Fruit fly (Drosophila melanogaster) whole organism, embryonic: ENCODE measurements around the gene CG31661.

Experiments used
- Awh ChIP-seq: fragments of 200-800 bp; sonication (Bioruptor generic); IDR thresholded peaks from 2 replicates; pipeline ENCODE4, ENCODE4 v1.3.6; 2022; ENCODE audit warnings: missing biosample characterization, missing genetic modification characterization
- CG12071 ChIP-seq: fragments of 200-800 bp; sonication (Bioruptor generic); optimal IDR thresholded peaks from 3 replicates; lab custom pipeline; 2018; ENCODE audit warnings: missing biosample characterization, mild to moderate bottlenecking, missing genetic modification characterization
- CG12236 ChIP-seq: fragments of 200-800 bp; sonication (Bioruptor generic); optimal IDR thresholded peaks from 2 replicates; lab custom pipeline; 2016; ENCODE audit warnings: missing biosample characterization, missing genetic modification characterization
- CG12769 ChIP-seq: fragments of 200-800 bp; sonication (Bioruptor generic); optimal IDR thresholded peaks from 2 replicates; lab custom pipeline; 2019; ENCODE audit warnings: missing biosample characterization, mild to moderate bottlenecking, missing genetic modification characterization, moderate library complexity
- CG14441 ChIP-seq: fragments of 200-800 bp; sonication (Bioruptor generic); IDR thresholded peaks from 2 replicates; pipeline ENCODE4 v1.3.6; 2022; ENCODE audit warnings: missing biosample characterization, missing genetic modification characterization
- CG15514 ChIP-seq: fragments of 200-800 bp; sonication (Bioruptor generic); optimal IDR thresholded peaks from 3 replicates; lab custom pipeline; 2017; ENCODE audit warnings: missing biosample characterization, missing genetic modification characterization, mild to moderate bottlenecking, moderate library complexity, missing genetic modification reagents
- CG16779 ChIP-seq: fragments of 200-800 bp; sonication (Bioruptor generic); IDR thresholded peaks from 2 replicates; pipeline ENCODE4 v1.3.6; 2022; ENCODE audit warnings: missing biosample characterization, missing genetic modification characterization
- CG17802 ChIP-seq: fragments of 200-800 bp; sonication (Bioruptor generic); optimal IDR thresholded peaks from 2 replicates; lab custom pipeline; 2018; ENCODE audit warnings: missing biosample characterization, mild to moderate bottlenecking, missing genetic modification characterization, moderate library complexity
- CG18619 ChIP-seq: fragments of 200-800 bp; sonication (Bioruptor generic); optimal IDR thresholded peaks from 3 replicates; lab custom pipeline; 2017; ENCODE audit warnings: missing biosample characterization, mild to moderate bottlenecking, missing genetic modification characterization
- CG4424 ChIP-seq: fragments of 200-800 bp; sonication (Bioruptor generic); optimal IDR thresholded peaks from 3 replicates; lab custom pipeline; 2016; ENCODE audit warnings: missing biosample characterization, missing genetic modification characterization
- CG6765 ChIP-seq: fragments of 200-800 bp; sonication (Bioruptor generic); optimal IDR thresholded peaks from 3 replicates; lab custom pipeline; 2017; ENCODE audit warnings: missing biosample characterization, mild to moderate bottlenecking, missing genetic modification characterization
- CG7556 ChIP-seq: fragments of 200-800 bp; sonication (Bioruptor generic); optimal IDR thresholded peaks from 2 replicates; lab custom pipeline; 2017; ENCODE audit warnings: missing biosample characterization, mild to moderate bottlenecking, missing genetic modification characterization
- CG7745 ChIP-seq: fragments of 200-800 bp; sonication (Bioruptor generic); optimal IDR thresholded peaks from 2 replicates; lab custom pipeline; 2018; ENCODE audit warnings: missing biosample characterization, mild to moderate bottlenecking, missing genetic modification characterization, moderate library complexity
- CG7839 ChIP-seq: fragments of 200-800 bp; sonication (Bioruptor generic); optimal IDR thresholded peaks from 3 replicates; lab custom pipeline; 2018; ENCODE audit warnings: missing biosample characterization, mild to moderate bottlenecking, missing genetic modification characterization, moderate library complexity
- CG8924 ChIP-seq: fragments of 200-800 bp; optimal IDR thresholded peaks from 3 replicates; lab custom pipeline; 2019; ENCODE audit warnings: missing biosample characterization, mild to moderate bottlenecking, missing genetic modification characterization, moderate library complexity
- CG8944 ChIP-seq: fragments of 200-800 bp; sonication (Bioruptor generic); optimal IDR thresholded peaks from 3 replicates; lab custom pipeline; 2016; ENCODE audit warnings: missing biosample characterization, missing genetic modification characterization
- CG9609 ChIP-seq: fragments of 200-800 bp; sonication (Bioruptor generic); optimal IDR thresholded peaks from 3 replicates; lab custom pipeline; 2016; ENCODE audit warnings: missing biosample characterization, missing genetic modification characterization
- Gsc ChIP-seq: fragments of 200-800 bp; sonication (Bioruptor generic); IDR thresholded peaks from 2 replicates; pipeline ENCODE4 v1.3.6; 2022; ENCODE audit warnings: missing biosample characterization, missing genetic modification characterization
- Gug ChIP-seq: fragments of 200-800 bp; sonication (Bioruptor generic); IDR thresholded peaks from 4 replicates; pipeline ENCODE4 v1.3.6; 2022; ENCODE audit warnings: missing biosample characterization, missing genetic modification characterization
- HLH54F ChIP-seq: fragments of 200-800 bp; sonication (Bioruptor generic); optimal IDR thresholded peaks from 3 replicates; lab custom pipeline; 2016; ENCODE audit warnings: missing biosample characterization, missing genetic modification characterization
- Hr78 ChIP-seq, 2 experiments: fragments of 200-800 bp in 1 of 2; fragments of >200 bp in 1 of 2; sonication (Bioruptor generic) in 1 of 2; optimal IDR thresholded peaks; 2 replicates each; lab custom pipeline; 2017 to 2019; ENCODE audit warnings: missing biosample characterization in 2 of 2, missing genetic modification characterization in 2 of 2, mild to moderate bottlenecking in 1 of 2, moderate library complexity in 1 of 2
- NfI ChIP-seq: fragments of 200-800 bp; sonication (Bioruptor generic); optimal IDR thresholded peaks from 3 replicates; lab custom pipeline; 2018; ENCODE audit warnings: missing biosample characterization, mild to moderate bottlenecking, missing genetic modification characterization, moderate library complexity
- Optix ChIP-seq: fragments of 200-800 bp; sonication (Bioruptor generic); IDR thresholded peaks from 3 replicates; pipeline ENCODE4 v1.3.6; 2022; ENCODE audit warnings: missing biosample characterization, missing genetic modification characterization
- Ptx1 ChIP-seq: fragments of 200-800 bp; sonication (Bioruptor generic); IDR thresholded peaks from 2 replicates; pipeline ENCODE4 v1.3.6; 2022; ENCODE audit warnings: missing biosample characterization, missing genetic modification characterization
- Rx ChIP-seq: fragments of 200-800 bp; sonication (Bioruptor generic); IDR thresholded peaks from 2 replicates; pipeline ENCODE4 v1.3.6; 2022; ENCODE audit warnings: missing biosample characterization, missing genetic modification characterization
- Scr ChIP-seq: fragments of 200-800 bp; sonication (Bioruptor generic); IDR thresholded peaks from 2 replicates; pipeline ENCODE4 v1.3.6; 2022; ENCODE audit warnings: missing biosample characterization, missing genetic modification characterization; ENCODE audit not compliant: partially characterized antibody
- Sox100B ChIP-seq: fragments of 200-800 bp; sonication (Bioruptor generic); optimal IDR thresholded peaks from 3 replicates; lab custom pipeline; 2018; ENCODE audit warnings: missing biosample characterization, mild to moderate bottlenecking, missing genetic modification characterization
- Sry-δ ChIP-seq: fragments of 200-800 bp; sonication (Bioruptor generic); optimal IDR thresholded peaks from 2 replicates; lab custom pipeline; 2016; ENCODE audit warnings: missing biosample characterization, missing genetic modification characterization
- ap ChIP-seq: fragments of 200-800 bp; sonication (Bioruptor generic); IDR thresholded peaks from 2 replicates; pipeline ENCODE4 v1.3.6; 2022; ENCODE audit warnings: missing biosample characterization, missing genetic modification characterization
- bsh ChIP-seq, 2 experiments: fragments of 200-800 bp; sonication (Bioruptor generic); optimal IDR thresholded peaks; 2 replicates each; lab custom pipeline; 2017 to 2018; ENCODE audit warnings: mild to moderate bottlenecking in 2 of 2, missing biosample characterization in 2 of 2, missing genetic modification characterization in 2 of 2, moderate library complexity in 1 of 2
- crc ChIP-seq: fragments of 200-800 bp; sonication (Bioruptor generic); optimal IDR thresholded peaks from 2 replicates; lab custom pipeline; 2016; ENCODE audit warnings: missing biosample characterization, missing genetic modification characterization
- crol ChIP-seq: fragments of 200-800 bp; sonication (Bioruptor generic); IDR thresholded peaks from 2 replicates; pipeline ENCODE4 v1.3.6; 2022; ENCODE audit warnings: missing biosample characterization, missing genetic modification characterization
- disco-r ChIP-seq: fragments of 200-800 bp; sonication (Bioruptor generic); optimal IDR thresholded peaks from 2 replicates; lab custom pipeline; 2016; ENCODE audit warnings: missing biosample characterization, missing genetic modification characterization
- dm ChIP-seq: fragments of 200-800 bp; sonication (Bioruptor generic); optimal IDR thresholded peaks from 3 replicates; lab custom pipeline; 2016; ENCODE audit warnings: missing biosample characterization, missing genetic modification characterization
- eyg ChIP-seq: fragments of 200-800 bp; sonication (Bioruptor generic); optimal IDR thresholded peaks from 3 replicates; lab custom pipeline; 2016; ENCODE audit warnings: missing biosample characterization, missing genetic modification characterization
- fu2 ChIP-seq: fragments of 200-800 bp; sonication (Bioruptor generic); optimal IDR thresholded peaks from 2 replicates; lab custom pipeline; 2016; ENCODE audit warnings: missing biosample characterization, missing genetic modification characterization
- kni ChIP-seq: fragments of 200-800 bp; sonication (Bioruptor generic); optimal IDR thresholded peaks from 3 replicates; lab custom pipeline; 2017; ENCODE audit warnings: mild to moderate bottlenecking, missing biosample characterization, missing genetic modification reagents, missing genetic modification characterization
- lov ChIP-seq, 2 experiments: fragments of 200-800 bp in 1 of 2; fragments of >200 bp in 1 of 2; sonication (Bioruptor generic) in 1 of 2; IDR thresholded peaks in 1 of 2; optimal IDR thresholded peaks in 1 of 2; 2 replicates in 1 of 2; 3 replicates in 1 of 2; pipeline versions ENCODE4 v1.3.6 to Lab custom; 2017 to 2022; ENCODE audit warnings: missing biosample characterization in 1 of 2, missing genetic modification characterization in 1 of 2
- pan ChIP-seq, 4 experiments: fragments of >200 bp in 3 of 4; fragments of 200-800 bp in 1 of 4; sonication (Bioruptor generic) in 1 of 4; optimal IDR thresholded peaks in 3 of 4; IDR thresholded peaks in 1 of 4; 2 replicates each; pipeline versions ENCODE4 v1.3.6 to Lab custom; 2017 to 2022; ENCODE audit warnings: missing biosample characterization in 2 of 4, missing genetic modification characterization in 2 of 4, mixed read lengths in 1 of 4
- psq ChIP-seq: fragments of 200-800 bp; sonication (Bioruptor generic); optimal IDR thresholded peaks from 2 replicates; lab custom pipeline; 2017; ENCODE audit warnings: missing biosample characterization, missing genetic modification characterization
- pum ChIP-seq: fragments of 200-800 bp; sonication (Bioruptor generic); optimal IDR thresholded peaks from 2 replicates; lab custom pipeline; 2016; ENCODE audit warnings: missing biosample characterization, missing genetic modification characterization
- repo ChIP-seq: fragments of 200-800 bp; sonication (Bioruptor generic); optimal IDR thresholded peaks from 2 replicates; lab custom pipeline; 2016; ENCODE audit warnings: missing biosample characterization, missing genetic modification characterization
- schlank ChIP-seq: fragments of 200-800 bp; sonication (Bioruptor generic); optimal IDR thresholded peaks from 2 replicates; lab custom pipeline; 2018; ENCODE audit warnings: missing biosample characterization, mild to moderate bottlenecking, missing genetic modification characterization
- sens-2 ChIP-seq: fragments of 200-800 bp; sonication (Bioruptor generic); IDR thresholded peaks from 2 replicates; pipeline ENCODE4 v1.3.6; 2022; ENCODE audit warnings: missing biosample characterization, missing genetic modification characterization
- slp2 ChIP-seq: fragments of 200-800 bp; sonication (Bioruptor generic); optimal IDR thresholded peaks from 2 replicates; lab custom pipeline; 2016; ENCODE audit warnings: missing biosample characterization, missing genetic modification characterization
- stwl ChIP-seq: fragments of 200-800 bp; sonication (Bioruptor generic); optimal IDR thresholded peaks from 3 replicates; lab custom pipeline; 2018; ENCODE audit warnings: missing biosample characterization, mild to moderate bottlenecking, missing genetic modification characterization, moderate library complexity
- tgo ChIP-seq: fragments of 200-800 bp; sonication (Bioruptor generic); IDR thresholded peaks from 3 replicates; pipeline ENCODE4 v1.3.6; 2022; ENCODE audit warnings: missing biosample characterization, missing genetic modification characterization
- tup ChIP-seq: fragments of 200-800 bp; sonication (Bioruptor generic); optimal IDR thresholded peaks from 2 replicates; lab custom pipeline; 2016; ENCODE audit warnings: missing biosample characterization, mild to moderate bottlenecking, missing genetic modification characterization, moderate library complexity
- unpg ChIP-seq: fragments of 200-800 bp; sonication (Bioruptor generic); optimal IDR thresholded peaks from 3 replicates; lab custom pipeline; 2018; ENCODE audit warnings: missing biosample characterization, mild to moderate bottlenecking, missing genetic modification characterization, moderate library complexity
- zen2 ChIP-seq: fragments of 200-800 bp; sonication (Bioruptor generic); IDR thresholded peaks from 3 replicates; pipeline ENCODE4 v1.3.6; 2022; ENCODE audit warnings: missing biosample characterization, missing genetic modification characterization; ENCODE audit not compliant: partially characterized antibody

CG31661 gene

DNA sequence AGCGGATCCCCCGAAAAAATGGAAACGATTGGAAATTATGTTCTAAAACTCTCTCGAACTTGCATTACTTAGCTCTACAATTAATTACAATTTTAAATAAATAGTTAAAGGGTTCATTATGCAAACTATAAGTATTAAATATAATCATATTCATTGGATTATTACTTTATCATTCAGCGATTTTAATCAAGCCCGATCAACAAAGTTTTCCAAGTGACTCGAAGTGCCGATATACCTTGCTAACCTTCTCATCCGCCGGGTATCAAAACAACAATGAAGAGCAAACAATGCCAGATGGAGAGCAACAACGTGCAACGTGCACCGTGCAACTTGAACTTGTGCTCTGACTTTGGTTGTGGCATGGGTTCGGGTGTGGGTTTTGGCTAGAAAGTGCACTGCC, 40.7 kb upstream of the CG31661 start (continued):
- TF ChIP-seq CG14441 (GFP tag; lab: Robert Waterston, UW) (no peak), Awh (GFP tag; lab: Robert Waterston, UW) (peak; percentile 69; the same call in 1 of the 2 replicates), disco-r (GFP tag; lab: Kevin White, UChicago) (no peak), lov (optimal IDR thresholded peaks at IDR 0.05; lab: Kevin White, UChicago) (no peak), lov (GFP tag; IDR thresholded peaks at IDR 0.05; lab: Robert Waterston, UW) (peak; percentile 64; the same call in 1 of the 3 replicates), zen2 (GFP tag; lab: Robert Waterston, UW) (no peak), pum (GFP tag; lab: Kevin White, UChicago) (no peak), tup (GFP tag; lab: Kevin White, UChicago) (no peak), CG17802 (tag; lab: Kevin White, UChicago) (no peak), Scr (GFP tag; lab: Robert Waterston, UW) (no peak), dm (GFP tag; lab: Kevin White, UChicago) (no peak), CG7556 (GFP tag; lab: Kevin White, UChicago) (peak; percentile 18), unpg (peak; percentile 59), bsh (GFP tag; optimal IDR thresholded peaks at IDR 0.05; lab: Kevin White, UChicago) (peak; percentile 2 to 82), CG8944 (GFP tag; lab: Kevin White, UChicago) (no peak), CG16779 (GFP tag; lab: Robert Waterston, UW) (no peak), tgo (GFP tag; lab: Robert Waterston, UW) (peak; percentile 44; the same call in 1 of the 3 replicates), NfI (GFP tag; lab: Kevin White, UChicago) (no peak), CG15514 (GFP tag; lab: Kevin White, UChicago) (no peak), Rx (GFP tag; lab: Robert Waterston, UW) (peak; percentile 22; the same call in 1 of the 2 replicates), slp2 (GFP tag; lab: Kevin White, UChicago) (no peak), Hr78 (GFP tag; optimal IDR thresholded peaks at IDR 0.05; lab: Kevin White, UChicago) (peak in 1 of 2 experiments; percentile 0), fu2 (GFP tag; lab: Kevin White, UChicago) (no peak), Gsc (GFP tag; lab: Robert Waterston, UW) (0 out of 2 replicates have a peak, but pooled peaks have one; percentile 28), crc (no peak), CG7745 (tag; lab: Kevin White, UChicago) (no peak), kni (GFP tag; lab: Kevin White, UChicago) (no peak), Ptx1 (GFP tag; lab: Robert Waterston, UW) (peak; percentile 40; the same call in 1 of the 2 replicates), CG4424 (GFP tag; lab: Kevin White, UChicago) (peak; percentile 80), CG18619 (GFP tag; lab: Kevin White, UChicago) (peak; percentile 9), Gug (GFP tag; lab: Robert Waterston, UW) (peak; percentile 17; the same call in 2 of the 4 replicates), sens-2 (GFP tag; lab: Robert Waterston, UW) (no peak), crol (GFP tag; lab: Robert Waterston, UW) (no peak), Optix (no peak), Sry-δ (GFP tag; lab: Kevin White, UChicago) (no peak), HLH54F (no peak), psq (GFP tag; lab: Kevin White, UChicago) (no peak), CG8924 (tag; lab: Kevin White, UChicago) (peak; percentile 65), ap (no peak), eyg (GFP tag; lab: Kevin White, UChicago) (no peak), Sox100B (GFP tag; lab: Kevin White, UChicago) (peak; percentile 25), CG7839 (tag; lab: Kevin White, UChicago) (peak; percentile 66), CG6765 (GFP tag; lab: Kevin White, UChicago) (no peak), CG12769 (no peak), pan (optimal IDR thresholded peaks at IDR 0.05; lab: Kevin White, UChicago) (peak in 1 of 2 experiments; percentile 38), pan (GFP tag; optimal IDR thresholded peaks at IDR 0.05 in 1 of 2, IDR thresholded peaks at IDR 0.05 in 1 of 2) (no peak), schlank (tag; lab: Kevin White, UChicago) (no peak), stwl (tag; lab: Kevin White, UChicago) (peak; percentile 49), repo (GFP tag; lab: Kevin White, UChicago) (no peak), CG12071 (GFP tag; lab: Kevin White, UChicago) (no peak), CG9609 (no peak), CG12236 (GFP tag; lab: Kevin White, UChicago) (no peak)
